Worm (Caenorhabditis elegans): ENCODE data around the gene mxl-2.

mxl-2 gene

ce11 chrIII:159149-159548 lies 28.8 kb downstream of the mxl-2 start:
- TF ChIP-seq B0310.2 (tag; optimal IDR thresholded peaks at IDR 0.05): no peak
- no peak for TF ChIP-seq tbx-11 (GFP tag; IDR thresholded peaks at IDR 0.05)
- TF ChIP-seq flt-1 (GFP tag; IDR thresholded peaks at IDR 0.05): no peak
- no peak for TF ChIP-seq ceh-36 (tag; optimal IDR thresholded peaks at IDR 0.05)
- no peak for TF ChIP-seq F13C5.2 (tag; optimal IDR thresholded peaks at IDR 0.05)
- TF ChIP-seq sea-1 (GFP tag; conservative IDR thresholded peaks at IDR 0.05): no peak
- no peak for TF ChIP-seq scrt-1 (GFP tag; IDR thresholded peaks at IDR 0.05)

DNA sequence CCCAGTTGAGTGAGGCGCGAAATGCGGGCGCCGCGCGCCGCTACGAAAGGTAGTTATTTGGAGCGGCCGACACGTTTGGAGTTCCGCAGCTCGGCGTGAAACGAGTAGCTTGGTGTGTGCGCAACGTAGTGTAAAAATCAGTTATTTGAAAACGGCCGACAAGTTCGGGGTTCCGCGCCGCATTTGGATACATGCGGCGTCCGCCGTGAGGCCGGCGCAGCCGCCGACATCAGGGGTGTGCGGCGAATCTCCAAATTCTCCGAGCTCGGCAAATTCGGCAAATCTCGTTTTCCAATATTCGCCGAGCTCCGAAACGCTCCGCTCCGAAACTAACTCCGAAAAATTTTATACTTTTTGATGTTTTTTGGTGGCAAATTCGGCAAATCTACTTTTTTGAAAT lies 30.0 kb downstream of the mxl-2 start:
- no peak for TF ChIP-seq ceh-13 (GFP tag; optimal IDR thresholded peaks at IDR 0.05)
- TF ChIP-seq pes-1 (GFP tag; IDR thresholded peaks at IDR 0.05): no peak

ce11 chrIII:156645-157044 lies 31.3 kb downstream of the mxl-2 start, which contains the start of the genes zig-13 and ver-1:
TSS of gene zig-13 (minus strand) at chrIII:156745.
TSS of gene ver-1 (plus strand) at chrIII:156824.
- TF ChIP-seq tbx-11 (GFP tag; IDR thresholded peaks at IDR 0.05) (no peak), pes-1 (GFP tag; IDR thresholded peaks at IDR 0.05) (no peak), ama-1 (optimal IDR thresholded peaks at IDR 0.05) (no peak), hmg-4 (GFP tag; optimal IDR thresholded peaks at IDR 0.05) (no peak), flt-1 (GFP tag; IDR thresholded peaks at IDR 0.05) (no peak), B0310.2 (tag; optimal IDR thresholded peaks at IDR 0.05) (no peak), hmbx-1 (tag; optimal IDR thresholded peaks at IDR 0.05) (no peak), aly-1 (tag; optimal IDR thresholded peaks at IDR 0.05) (no peak), sea-1 (GFP tag; conservative IDR thresholded peaks at IDR 0.05) (no peak), tra-4 (tag; optimal IDR thresholded peaks at IDR 0.05) (no peak), ceh-13 (GFP tag; optimal IDR thresholded peaks at IDR 0.05) (no peak), F13C5.2 (tag; optimal IDR thresholded peaks at IDR 0.05) (no peak), hnd-1 (tag; optimal IDR thresholded peaks at IDR 0.05) (no peak), ceh-36 (tag; optimal IDR thresholded peaks at IDR 0.05) (no peak), scrt-1 (GFP tag; IDR thresholded peaks at IDR 0.05) (no peak), tbx-37 (GFP tag; conservative IDR thresholded peaks at IDR 0.05) (no peak), ets-7 (tag; optimal IDR thresholded peaks at IDR 0.05) (no peak)

ce11 chrIII:154168-154567 lies 33.8 kb downstream of the mxl-2 start:
- TF ChIP-seq tra-4 (tag; optimal IDR thresholded peaks at IDR 0.05) (no peak), ceh-13 (GFP tag; optimal IDR thresholded peaks at IDR 0.05) (no peak), ets-7 (tag; optimal IDR thresholded peaks at IDR 0.05) (no peak), tbx-37 (GFP tag; conservative IDR thresholded peaks at IDR 0.05) (no peak), scrt-1 (GFP tag; IDR thresholded peaks at IDR 0.05) (no peak), hmg-4 (GFP tag; optimal IDR thresholded peaks at IDR 0.05) (no peak), tbx-11 (GFP tag; IDR thresholded peaks at IDR 0.05) (no peak)

DNA sequence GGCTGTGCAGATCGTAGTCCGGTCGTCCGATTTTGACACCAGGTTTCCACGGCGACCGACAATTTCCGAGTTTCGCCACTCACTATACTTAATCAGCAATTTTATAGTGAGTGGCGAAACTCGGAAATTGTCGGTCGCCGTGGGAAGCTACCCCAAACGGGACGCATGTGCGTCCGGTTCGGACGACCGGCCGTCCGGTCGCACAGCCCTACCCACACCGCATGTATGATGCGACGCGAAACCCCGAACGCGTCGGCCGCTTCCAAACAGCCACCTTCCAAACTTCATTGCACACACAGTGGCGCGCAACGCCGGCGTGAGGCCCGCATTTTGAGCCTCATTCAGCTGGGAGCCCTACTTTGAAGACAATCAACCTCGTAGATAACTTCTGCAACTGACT lies 36.8 kb downstream of the mxl-2 start:
- TF ChIP-seq scrt-1 (GFP tag; IDR thresholded peaks at IDR 0.05) (no peak), aly-1 (tag; optimal IDR thresholded peaks at IDR 0.05) (no peak), ama-1 (optimal IDR thresholded peaks at IDR 0.05) (no peak), F13C5.2 (tag; optimal IDR thresholded peaks at IDR 0.05) (no peak), tbx-11 (GFP tag; IDR thresholded peaks at IDR 0.05) (no peak), tra-4 (tag; optimal IDR thresholded peaks at IDR 0.05) (no peak), ets-7 (tag; optimal IDR thresholded peaks at IDR 0.05) (no peak), tbx-37 (GFP tag; conservative IDR thresholded peaks at IDR 0.05) (no peak), hmbx-1 (tag; optimal IDR thresholded peaks at IDR 0.05) (no peak), flt-1 (GFP tag; IDR thresholded peaks at IDR 0.05) (no peak), hmg-4 (GFP tag; optimal IDR thresholded peaks at IDR 0.05) (no peak), sea-1 (GFP tag; conservative IDR thresholded peaks at IDR 0.05) (no peak), pes-1 (GFP tag; IDR thresholded peaks at IDR 0.05) (no peak), ceh-36 (tag; optimal IDR thresholded peaks at IDR 0.05) (no peak), B0310.2 (tag; optimal IDR thresholded peaks at IDR 0.05) (no peak), ceh-13 (GFP tag; optimal IDR thresholded peaks at IDR 0.05) (no peak), hnd-1 (tag; optimal IDR thresholded peaks at IDR 0.05) (no peak)

DNA sequence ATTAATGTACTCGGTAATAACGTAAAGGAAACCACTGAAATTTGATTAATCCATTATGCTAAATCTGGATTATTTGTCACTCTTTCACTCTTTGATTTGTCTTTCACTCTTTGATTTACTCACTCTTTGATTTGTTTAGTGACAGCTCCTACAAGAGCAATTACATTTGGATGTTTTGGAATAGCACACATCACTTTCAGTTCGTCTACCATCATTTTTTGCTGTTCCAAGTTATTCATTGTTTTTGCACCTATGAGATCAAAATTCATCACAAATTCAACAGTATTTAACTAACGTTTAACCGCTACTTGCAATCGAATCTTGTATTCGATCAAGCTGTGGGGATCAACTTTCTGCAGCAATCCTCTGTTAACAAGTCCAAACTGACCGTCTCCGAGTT lies 38.8 kb downstream of the mxl-2 start:
- TF ChIP-seq ets-7 (tag; optimal IDR thresholded peaks at IDR 0.05): no peak
- no peak for TF ChIP-seq hmbx-1 (tag; optimal IDR thresholded peaks at IDR 0.05)
- TF ChIP-seq ceh-13 (GFP tag; optimal IDR thresholded peaks at IDR 0.05): no peak
- no peak for TF ChIP-seq hnd-1 (tag; optimal IDR thresholded peaks at IDR 0.05)
- no peak for TF ChIP-seq sea-1 (GFP tag; conservative IDR thresholded peaks at IDR 0.05)
- no peak for TF ChIP-seq aly-1 (tag; optimal IDR thresholded peaks at IDR 0.05)
- no peak for TF ChIP-seq hmg-4 (GFP tag; optimal IDR thresholded peaks at IDR 0.05)
- no peak for TF ChIP-seq ama-1 (optimal IDR thresholded peaks at IDR 0.05)
- TF ChIP-seq scrt-1 (GFP tag; IDR thresholded peaks at IDR 0.05): no peak
- no peak for TF ChIP-seq pes-1 (GFP tag; IDR thresholded peaks at IDR 0.05)
- no peak for TF ChIP-seq B0310.2 (tag; optimal IDR thresholded peaks at IDR 0.05)
- no peak for TF ChIP-seq F13C5.2 (tag; optimal IDR thresholded peaks at IDR 0.05)
- no peak for TF ChIP-seq tbx-11 (GFP tag; IDR thresholded peaks at IDR 0.05)
- TF ChIP-seq flt-1 (GFP tag; IDR thresholded peaks at IDR 0.05): no peak
- TF ChIP-seq tbx-37 (GFP tag; conservative IDR thresholded peaks at IDR 0.05): no peak
- TF ChIP-seq tra-4 (tag; optimal IDR thresholded peaks at IDR 0.05): no peak
- TF ChIP-seq ceh-36 (tag; optimal IDR thresholded peaks at IDR 0.05): no peak

ce11 chrIII:147570-148076 lies 40.3 kb downstream of the mxl-2 start, which contains the start of gene sqst-5:
TSS of gene sqst-5 (minus strand) at chrIII:147620.
- TF ChIP-seq flt-1 (GFP tag; IDR thresholded peaks at IDR 0.05): no peak
- TF ChIP-seq ceh-36 (tag; optimal IDR thresholded peaks at IDR 0.05): no peak

DNA sequence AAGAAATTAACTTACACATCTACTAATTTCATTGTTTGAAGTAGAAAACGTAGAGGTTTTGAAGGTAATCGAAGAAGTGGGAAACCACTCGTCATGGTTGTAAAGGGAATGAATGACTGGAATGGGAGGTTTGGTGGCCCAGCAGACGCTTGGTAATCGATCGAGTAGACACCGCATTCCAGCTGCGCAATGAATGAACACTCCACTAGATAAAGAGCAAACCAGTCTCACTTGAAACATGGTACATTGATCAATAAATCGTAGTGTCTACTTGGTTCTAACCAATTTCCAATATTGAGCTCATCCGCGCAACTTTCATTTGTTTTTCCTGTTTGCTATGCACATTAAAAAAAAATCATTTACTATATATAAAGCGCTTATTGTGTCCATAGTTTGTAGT lies 41.6 kb downstream of the mxl-2 start, which contains the start of gene fbxb-84:
Gene fbxb-84 (minus strand): TSS at position 101 of the 400 bp plus-strand sequence.
- no peak for TF ChIP-seq hnd-1 (tag; optimal IDR thresholded peaks at IDR 0.05)
